Fruit fly (Drosophila melanogaster) whole organism, embryonic: ENCODE data around the gene Sec13.

ENCODE experiments used
- BEAF-32 ChIP-seq: fragments of 200-800 bp; sonication (Bioruptor generic); optimal IDR thresholded peaks from 3 replicates; lab custom pipeline; 2017; ENCODE audit warnings: missing biosample characterization, missing genetic modification characterization, mild to moderate bottlenecking, moderate library complexity, missing genetic modification reagents
- BtbVII ChIP-seq: fragments of 200-800 bp; sonication (Bioruptor generic); optimal IDR thresholded peaks from 3 replicates; lab custom pipeline; 2017; ENCODE audit warnings: missing biosample characterization, mild to moderate bottlenecking, missing genetic modification characterization
- CG10267 ChIP-seq: fragments of 200-800 bp; sonication (Bioruptor generic); optimal IDR thresholded peaks from 2 replicates; lab custom pipeline; 2018; ENCODE audit warnings: missing biosample characterization, mild to moderate bottlenecking, missing genetic modification characterization, moderate library complexity
- CG10366 ChIP-seq: fragments of 200-800 bp; sonication (Bioruptor generic); IDR thresholded peaks from 2 replicates; pipeline ENCODE4 v1.3.6; 2022; ENCODE audit warnings: missing biosample characterization, missing genetic modification characterization
- CG11085 ChIP-seq: fragments of 200-800 bp; sonication (Bioruptor generic); IDR thresholded peaks from 2 replicates; pipeline ENCODE4 v1.3.6; 2022; ENCODE audit warnings: missing biosample characterization, missing genetic modification characterization
- CG11695 ChIP-seq: fragments of 200-800 bp; sonication (Bioruptor generic); IDR thresholded peaks from 3 replicates; pipeline ENCODE4 v1.3.6; 2022; ENCODE audit warnings: missing biosample characterization, missing genetic modification characterization
- CG12659 ChIP-seq: fragments of 200-800 bp; sonication (Bioruptor generic); optimal IDR thresholded peaks from 3 replicates; lab custom pipeline; 2017; ENCODE audit warnings: mild to moderate bottlenecking, missing biosample characterization, missing genetic modification reagents, missing genetic modification characterization
- CG12942 ChIP-seq: fragments of 200-800 bp; sonication (Bioruptor generic); optimal IDR thresholded peaks from 3 replicates; lab custom pipeline; 2016; ENCODE audit warnings: missing biosample characterization, missing genetic modification characterization
- CG13424 ChIP-seq: fragments of 200-800 bp; sonication (Bioruptor generic); optimal IDR thresholded peaks from 2 replicates; lab custom pipeline; 2019; ENCODE audit warnings: missing biosample characterization, mild to moderate bottlenecking, missing genetic modification characterization, moderate library complexity
- CG14050 ChIP-seq: fragments of 200-800 bp; sonication (Bioruptor generic); IDR thresholded peaks from 3 replicates; pipeline ENCODE4 v1.3.6; 2022; ENCODE audit warnings: missing biosample characterization, missing genetic modification characterization
- CG1792 ChIP-seq: fragments of 200-800 bp; sonication (Bioruptor generic); optimal IDR thresholded peaks from 2 replicates; lab custom pipeline; 2016; ENCODE audit warnings: missing biosample characterization, missing genetic modification characterization
- CG2202 ChIP-seq: fragments of 200-800 bp; sonication (Bioruptor generic); optimal IDR thresholded peaks from 2 replicates; lab custom pipeline; 2018; ENCODE audit warnings: missing biosample characterization, mild to moderate bottlenecking, missing genetic modification characterization
- CG32772 ChIP-seq: fragments of 200-800 bp; sonication (Bioruptor generic); IDR thresholded peaks from 2 replicates; pipeline ENCODE4 v1.3.6; 2022; ENCODE audit warnings: missing biosample characterization, missing genetic modification characterization
- CG4328 ChIP-seq: fragments of 200-800 bp; sonication (Bioruptor generic); optimal IDR thresholded peaks from 3 replicates; lab custom pipeline; 2017; ENCODE audit warnings: missing biosample characterization, missing genetic modification reagents, missing genetic modification characterization
- CG4707 ChIP-seq: fragments of 200-800 bp; sonication (Bioruptor generic); optimal IDR thresholded peaks from 2 replicates; lab custom pipeline; 2018; ENCODE audit warnings: missing biosample characterization, mild to moderate bottlenecking, missing genetic modification characterization, moderate library complexity
- CG4730 ChIP-seq: fragments of 200-800 bp; sonication (Bioruptor generic); IDR thresholded peaks from 2 replicates; pipeline ENCODE4 v1.3.6; 2022; ENCODE audit warnings: missing biosample characterization, missing genetic modification characterization
- CG8089 ChIP-seq: fragments of 200-800 bp; sonication (Bioruptor generic); optimal IDR thresholded peaks from 3 replicates; lab custom pipeline; 2016; ENCODE audit warnings: missing biosample characterization, missing genetic modification characterization
- CG8359 ChIP-seq: fragments of 200-800 bp; sonication (Bioruptor generic); optimal IDR thresholded peaks from 2 replicates; lab custom pipeline; 2017; ENCODE audit warnings: missing biosample characterization, mild to moderate bottlenecking, missing genetic modification characterization, borderline replicate concordance
- CG9609 ChIP-seq: fragments of 200-800 bp; sonication (Bioruptor generic); optimal IDR thresholded peaks from 3 replicates; lab custom pipeline; 2016; ENCODE audit warnings: missing biosample characterization, missing genetic modification characterization
- CTCF ChIP-seq: fragments of 200-800 bp; sonication (Bioruptor generic); optimal IDR thresholded peaks from 2 replicates; lab custom pipeline; 2017; ENCODE audit warnings: missing biosample characterization, mild to moderate bottlenecking, missing genetic modification characterization, moderate library complexity
- Fer2 ChIP-seq: fragments of 200-800 bp; sonication (Bioruptor generic); optimal IDR thresholded peaks from 2 replicates; lab custom pipeline; 2018; ENCODE audit warnings: missing biosample characterization, mild to moderate bottlenecking, missing genetic modification characterization, moderate library complexity
- Hsf ChIP-seq: fragments of 200-800 bp; sonication (Bioruptor generic); optimal IDR thresholded peaks from 3 replicates; lab custom pipeline; 2016; ENCODE audit warnings: missing biosample characterization, missing genetic modification characterization
- Mes4 ChIP-seq: fragments of 200-800 bp; sonication (Bioruptor generic); optimal IDR thresholded peaks from 2 replicates; lab custom pipeline; 2016; ENCODE audit warnings: missing biosample characterization, missing genetic modification characterization
- Mrtf ChIP-seq: fragments of 200-800 bp; sonication (Bioruptor generic); IDR thresholded peaks from 3 replicates; pipeline ENCODE4 v1.3.6; 2022; ENCODE audit warnings: missing biosample characterization, missing genetic modification characterization
- Myb ChIP-seq: fragments of 200-800 bp; sonication (Bioruptor generic); optimal IDR thresholded peaks from 2 replicates; lab custom pipeline; 2016; ENCODE audit warnings: missing biosample characterization, missing genetic modification characterization
- Opbp ChIP-seq: fragments of 200-800 bp; sonication (Bioruptor generic); IDR thresholded peaks from 3 replicates; pipeline ENCODE4 v1.3.6; 2022; ENCODE audit warnings: missing biosample characterization, missing genetic modification characterization; ENCODE audit not compliant: partially characterized antibody
- Poxn ChIP-seq: fragments of 200-800 bp; sonication (Bioruptor generic); IDR thresholded peaks from 2 replicates; pipeline ENCODE4 v1.3.6; 2022; ENCODE audit warnings: missing biosample characterization, missing genetic modification characterization
- Scr ChIP-seq: fragments of 200-800 bp; sonication (Bioruptor generic); IDR thresholded peaks from 2 replicates; pipeline ENCODE4 v1.3.6; 2022; ENCODE audit warnings: missing biosample characterization, missing genetic modification characterization; ENCODE audit not compliant: partially characterized antibody
- Ssrp ChIP-seq: fragments of 200-800 bp; sonication (Bioruptor generic); optimal IDR thresholded peaks from 2 replicates; lab custom pipeline; 2018; ENCODE audit warnings: missing biosample characterization, mild to moderate bottlenecking, missing genetic modification characterization, moderate library complexity
- Vsx1 ChIP-seq: fragments of 200-800 bp; sonication (Bioruptor generic); optimal IDR thresholded peaks from 2 replicates; lab custom pipeline; 2017; ENCODE audit warnings: missing biosample characterization, mild to moderate bottlenecking, missing genetic modification characterization, missing genetic modification reagents
- Xrp1 ChIP-seq: fragments of 200-800 bp; sonication (Bioruptor generic); IDR thresholded peaks from 2 replicates; pipeline ENCODE4 v1.3.6; 2022; ENCODE audit warnings: missing biosample characterization, missing genetic modification characterization
- YL-1 ChIP-seq: fragments of 200-800 bp; sonication (Bioruptor generic); optimal IDR thresholded peaks from 3 replicates; lab custom pipeline; 2017; ENCODE audit warnings: missing biosample characterization, mild to moderate bottlenecking, missing genetic modification characterization
- abd-A ChIP-seq: fragments of 200-800 bp; sonication (Bioruptor generic); optimal IDR thresholded peaks from 3 replicates; lab custom pipeline; 2019; ENCODE audit warnings: missing biosample characterization, mild to moderate bottlenecking, missing genetic modification characterization, moderate library complexity
- aop ChIP-seq: fragments of 200-800 bp; sonication (Bioruptor generic); IDR thresholded peaks from 2 replicates; pipeline ENCODE4 v1.3.6; 2022; ENCODE audit warnings: missing biosample characterization, missing genetic modification characterization
- bowl ChIP-seq: fragments of 200-800 bp; sonication (Bioruptor generic); IDR thresholded peaks from 2 replicates; pipeline ENCODE4 v1.3.6; 2022; ENCODE audit warnings: missing biosample characterization, missing genetic modification characterization
- croc ChIP-seq: fragments of 200-800 bp; sonication (Bioruptor generic); conservative IDR thresholded peaks from 3 replicates; pipeline ENCODE4 v1.3.6; 2022; ENCODE audit warnings: missing biosample characterization, missing genetic modification characterization
- dmrt11E ChIP-seq: fragments of 200-800 bp; sonication (Bioruptor generic); optimal IDR thresholded peaks from 3 replicates; lab custom pipeline; 2018; ENCODE audit warnings: missing biosample characterization, mild to moderate bottlenecking, missing genetic modification characterization, moderate library complexity
- gfzf ChIP-seq: fragments of 200-800 bp; sonication (Bioruptor generic); optimal IDR thresholded peaks from 2 replicates; lab custom pipeline; 2016; ENCODE audit warnings: missing biosample characterization, mild to moderate bottlenecking, missing genetic modification characterization, moderate library complexity
- hbn ChIP-seq: fragments of 200-800 bp; sonication (Bioruptor generic); IDR thresholded peaks from 2 replicates; pipeline ENCODE4 v1.3.6; 2022; ENCODE audit warnings: missing biosample characterization, missing genetic modification characterization; ENCODE audit not compliant: partially characterized antibody
- her ChIP-seq: fragments of 200-800 bp; sonication (Bioruptor generic); optimal IDR thresholded peaks from 2 replicates; lab custom pipeline; 2016; ENCODE audit warnings: missing biosample characterization, missing genetic modification characterization
- ind ChIP-seq: fragments of 200-800 bp; sonication (Bioruptor generic); optimal IDR thresholded peaks from 3 replicates; lab custom pipeline; 2016; ENCODE audit warnings: missing biosample characterization, missing genetic modification characterization
- insv ChIP-seq, 2 experiments: fragments of 200-800 bp; sonication (Bioruptor generic); optimal IDR thresholded peaks; 3 replicates each; lab custom pipeline; 2016 to 2018; ENCODE audit warnings: missing biosample characterization in 2 of 2, missing genetic modification characterization in 2 of 2
- nerfin-1 ChIP-seq: fragments of 200-800 bp; sonication (Bioruptor generic); optimal IDR thresholded peaks from 3 replicates; lab custom pipeline; 2019; ENCODE audit warnings: missing biosample characterization, mild to moderate bottlenecking, missing genetic modification characterization, moderate library complexity
- sens-2 ChIP-seq: fragments of 200-800 bp; sonication (Bioruptor generic); IDR thresholded peaks from 2 replicates; pipeline ENCODE4 v1.3.6; 2022; ENCODE audit warnings: missing biosample characterization, missing genetic modification characterization
- seq ChIP-seq: fragments of 200-800 bp; sonication (Bioruptor generic); IDR thresholded peaks from 2 replicates; pipeline ENCODE4 v1.3.6; 2022; ENCODE audit warnings: missing biosample characterization, missing genetic modification characterization
- shn ChIP-seq: fragments of 200-800 bp; sonication (Bioruptor generic); optimal IDR thresholded peaks from 3 replicates; lab custom pipeline; 2016; ENCODE audit warnings: missing biosample characterization, missing genetic modification characterization
- sna ChIP-seq: fragments of 200-800 bp; sonication (Bioruptor generic); IDR thresholded peaks from 2 replicates; pipeline ENCODE4 v1.3.6; 2022; ENCODE audit warnings: missing biosample characterization, missing genetic modification characterization; ENCODE audit not compliant: partially characterized antibody
- vvl ChIP-seq: fragments of 200-800 bp; sonication (Bioruptor generic); IDR thresholded peaks from 2 replicates; pipeline ENCODE4 v1.3.6; 2022; ENCODE audit warnings: missing biosample characterization, missing genetic modification characterization
- wek ChIP-seq: fragments of 200-800 bp; sonication (Bioruptor generic); optimal IDR thresholded peaks from 3 replicates; lab custom pipeline; 2018; ENCODE audit warnings: missing biosample characterization, mild to moderate bottlenecking, missing genetic modification characterization, moderate library complexity
- wor ChIP-seq: fragments of 200-800 bp; sonication (Bioruptor generic); IDR thresholded peaks from 2 replicates; pipeline ENCODE4 v1.3.6; 2022; ENCODE audit warnings: missing biosample characterization, missing genetic modification characterization
- zen2 ChIP-seq: fragments of 200-800 bp; sonication (Bioruptor generic); IDR thresholded peaks from 3 replicates; pipeline ENCODE4 v1.3.6; 2022; ENCODE audit warnings: missing biosample characterization, missing genetic modification characterization; ENCODE audit not compliant: partially characterized antibody

Sec13 gene

DNA sequence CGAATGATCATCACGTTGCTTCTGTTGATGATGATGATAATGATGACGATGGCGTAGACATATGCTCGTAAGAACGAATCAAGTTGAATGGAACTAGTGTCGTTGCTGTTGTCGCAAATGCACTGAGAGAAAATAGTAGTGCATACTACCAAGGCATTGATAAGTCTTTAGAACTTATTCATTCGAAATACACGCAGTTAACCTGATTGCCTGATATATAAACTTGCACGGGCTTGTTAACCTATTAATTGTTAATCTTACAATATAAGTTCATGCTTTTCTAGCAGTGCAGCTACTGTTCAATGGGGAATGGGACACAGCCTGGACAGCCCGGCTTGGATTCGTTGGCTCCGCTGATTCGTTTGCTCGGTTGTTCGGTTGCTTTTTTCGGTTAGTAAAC is 29.8 kb upstream of the Sec13 start (continued):
- TF ChIP-seq nerfin-1 (tag; lab: Kevin White, UChicago) (peak; percentile 75), CG9609 (GFP tag; lab: Kevin White, UChicago) (peak; percentile 80), CG1792 (GFP tag; lab: Kevin White, UChicago) (peak; percentile 73), CG32772 (GFP tag; lab: Robert Waterston, UW) (peak; percentile 81), CG10267 (tag; lab: Kevin White, UChicago) (peak; percentile 84), aop (GFP tag; lab: Robert Waterston, UW) (peak; percentile 53; the same call in 1 of the 2 replicates), CG8089 (GFP tag; lab: Kevin White, UChicago) (peak; percentile 83), CG13424 (tag; lab: Kevin White, UChicago) (peak; percentile 79), sna (GFP tag; lab: Robert Waterston, UW) (no peak), CG12942 (peak; percentile 63), dmrt11E (peak; percentile 95), Mes4 (peak; percentile 79), CG8359 (peak; percentile 79), Vsx1 (GFP tag; lab: Kevin White, UChicago) (peak; percentile 26), Fer2 (tag; lab: Kevin White, UChicago) (peak; percentile 23), sens-2 (GFP tag; lab: Robert Waterston, UW) (peak; percentile 66), Ssrp (tag; lab: Kevin White, UChicago) (peak; percentile 82), her (GFP tag; lab: Kevin White, UChicago) (peak; percentile 85), shn (GFP tag; lab: Kevin White, UChicago) (peak; percentile 68), Hsf (GFP tag; lab: Kevin White, UChicago) (peak; percentile 91), gfzf (GFP tag; lab: Kevin White, UChicago) (no peak), Mrtf (peak; percentile 81), CG11695 (GFP tag; lab: Robert Waterston, UW) (peak; percentile 70), CG12659 (GFP tag; lab: Kevin White, UChicago) (peak; percentile 76), Scr (GFP tag; lab: Robert Waterston, UW) (no peak), hbn (GFP tag; lab: Robert Waterston, UW) (no peak), Poxn (GFP tag; lab: Robert Waterston, UW) (0 out of 2 replicates have a peak, but pooled peaks have one; percentile 25), Xrp1 (peak; percentile 94), seq (peak; percentile 70), YL-1 (peak; percentile 38), CG11085 (0 out of 2 replicates have a peak, but pooled peaks have one; percentile 36), abd-A (tag; lab: Kevin White, UChicago) (no peak), CG14050 (GFP tag; lab: Robert Waterston, UW) (peak; percentile 51; the same call in 1 of the 3 replicates), Opbp (GFP tag; lab: Robert Waterston, UW) (no peak), wor (peak; percentile 56; the same call in 1 of the 2 replicates), insv (GFP tag; optimal IDR thresholded peaks at IDR 0.05; lab: Kevin White, UChicago) (no peak), CG2202 (tag; lab: Kevin White, UChicago) (peak; percentile 92), CG4730 (GFP tag; lab: Robert Waterston, UW) (peak; percentile 66), CTCF (GFP tag; lab: Kevin White, UChicago) (peak; percentile 35), ind (peak; percentile 79), vvl (GFP tag; lab: Robert Waterston, UW) (peak; percentile 90), CG10366 (GFP tag; lab: Robert Waterston, UW) (peak; percentile 82), Myb (GFP tag; lab: Kevin White, UChicago) (peak; percentile 71), wek (GFP tag; lab: Kevin White, UChicago) (peak; percentile 71), BEAF-32 (no peak), zen2 (GFP tag; lab: Robert Waterston, UW) (no peak), CG4707 (peak; percentile 78), BtbVII (GFP tag; lab: Kevin White, UChicago) (peak; percentile 63), CG4328 (no peak), bowl (no peak), croc (peak; percentile 74)
